Fruit fly (Drosophila melanogaster) whole organism, embryonic: ENCODE measurements around the gene AcCoAS.

ENCODE experiments used
- CG10274 ChIP-seq: fragments of 200-800 bp; sonication (Bioruptor generic); optimal IDR thresholded peaks from 3 replicates; lab custom pipeline; 2017; ENCODE audit warnings: missing biosample characterization, mild to moderate bottlenecking, missing genetic modification characterization
- CG10654 ChIP-seq: fragments of 200-800 bp; sonication (Bioruptor generic); optimal IDR thresholded peaks from 2 replicates; lab custom pipeline; 2016; ENCODE audit warnings: missing biosample characterization, missing genetic modification characterization
- CG11093 ChIP-seq: fragments of 200-800 bp; sonication (Bioruptor generic); IDR thresholded peaks from 3 replicates; pipeline ENCODE4 v1.3.6; 2022; ENCODE audit warnings: missing biosample characterization, missing genetic modification characterization
- CG11560 ChIP-seq: fragments of 200-800 bp; sonication (Bioruptor generic); IDR thresholded peaks from 3 replicates; pipeline ENCODE4 v1.3.6; 2022; ENCODE audit warnings: missing biosample characterization, missing genetic modification characterization
- CG12299 ChIP-seq: fragments of 200-800 bp; sonication (Bioruptor generic); optimal IDR thresholded peaks from 2 replicates; lab custom pipeline; 2018; ENCODE audit warnings: missing biosample characterization, mild to moderate bottlenecking, missing genetic modification characterization
- CG12769 ChIP-seq: fragments of 200-800 bp; sonication (Bioruptor generic); optimal IDR thresholded peaks from 2 replicates; lab custom pipeline; 2019; ENCODE audit warnings: missing biosample characterization, mild to moderate bottlenecking, missing genetic modification characterization, moderate library complexity
- CG14050 ChIP-seq: fragments of 200-800 bp; sonication (Bioruptor generic); IDR thresholded peaks from 3 replicates; pipeline ENCODE4 v1.3.6; 2022; ENCODE audit warnings: missing biosample characterization, missing genetic modification characterization
- CG15073 ChIP-seq: fragments of 200-800 bp; sonication (Bioruptor generic); optimal IDR thresholded peaks from 2 replicates; lab custom pipeline; 2016; ENCODE audit warnings: missing biosample characterization, missing genetic modification characterization
- CG15479 ChIP-seq: fragments of 200-800 bp; sonication (Bioruptor generic); optimal IDR thresholded peaks from 3 replicates; lab custom pipeline; 2019; ENCODE audit warnings: missing biosample characterization, mild to moderate bottlenecking, missing genetic modification characterization, moderate library complexity
- CG15514 ChIP-seq: fragments of 200-800 bp; sonication (Bioruptor generic); optimal IDR thresholded peaks from 3 replicates; lab custom pipeline; 2017; ENCODE audit warnings: missing biosample characterization, missing genetic modification characterization, mild to moderate bottlenecking, moderate library complexity, missing genetic modification reagents
- CG17328 ChIP-seq: fragments of 200-800 bp; sonication (Bioruptor generic); IDR thresholded peaks from 2 replicates; pipeline ENCODE4 v1.3.6; 2022; ENCODE audit warnings: missing biosample characterization, missing genetic modification characterization
- CG17361 ChIP-seq: fragments of 200-800 bp; sonication (Bioruptor generic); IDR thresholded peaks from 3 replicates; pipeline ENCODE4 v1.3.6; 2022; ENCODE audit warnings: missing biosample characterization, missing genetic modification characterization
- CG17612 ChIP-seq: fragments of 200-800 bp; sonication (Bioruptor generic); IDR thresholded peaks from 2 replicates; pipeline ENCODE4 v1.3.6; 2022; ENCODE audit warnings: missing biosample characterization, missing genetic modification characterization
- CG2889 ChIP-seq: fragments of 200-800 bp; sonication (Bioruptor generic); IDR thresholded peaks from 3 replicates; pipeline ENCODE4 v1.3.6; 2022; ENCODE audit warnings: missing biosample characterization, missing genetic modification characterization
- CG30431 ChIP-seq: fragments of 200-800 bp; sonication (Bioruptor generic); optimal IDR thresholded peaks from 2 replicates; lab custom pipeline; 2017; ENCODE audit warnings: missing biosample characterization, missing genetic modification characterization
- CG32767 ChIP-seq: fragments of 200-800 bp; sonication (Bioruptor generic); IDR thresholded peaks from 2 replicates; pipeline ENCODE4 v1.3.6; 2022; ENCODE audit warnings: missing biosample characterization, missing genetic modification characterization
- CG32772 ChIP-seq: fragments of 200-800 bp; sonication (Bioruptor generic); IDR thresholded peaks from 2 replicates; pipeline ENCODE4 v1.3.6; 2022; ENCODE audit warnings: missing biosample characterization, missing genetic modification characterization
- CG4820 ChIP-seq: fragments of 200-800 bp; sonication (Bioruptor generic); optimal IDR thresholded peaks from 3 replicates; lab custom pipeline; 2016; ENCODE audit warnings: missing biosample characterization, missing genetic modification characterization
- CG7271 ChIP-seq: fragments of 200-800 bp; sonication (Bioruptor generic); optimal IDR thresholded peaks from 2 replicates; lab custom pipeline; 2018; ENCODE audit warnings: missing biosample characterization, mild to moderate bottlenecking, missing genetic modification characterization, moderate library complexity
- CG8765 ChIP-seq: fragments of 200-800 bp; sonication (Bioruptor generic); IDR thresholded peaks from 2 replicates; pipeline ENCODE4 v1.3.6; 2022; ENCODE audit warnings: missing biosample characterization, missing genetic modification characterization
- Camta ChIP-seq: fragments of 200-800 bp; sonication (Bioruptor generic); optimal IDR thresholded peaks from 2 replicates; lab custom pipeline; 2016; ENCODE audit warnings: missing biosample characterization, missing genetic modification characterization
- CoRest ChIP-seq: fragments of 200-800 bp; sonication (Bioruptor generic); optimal IDR thresholded peaks from 3 replicates; lab custom pipeline; 2018; ENCODE audit warnings: missing biosample characterization, mild to moderate bottlenecking, missing genetic modification characterization, moderate library complexity
- Dip3 ChIP-seq: fragments of 200-800 bp; sonication (Bioruptor generic); optimal IDR thresholded peaks from 3 replicates; lab custom pipeline; 2016; ENCODE audit warnings: missing biosample characterization, missing genetic modification characterization
- Elba2 ChIP-seq: fragments of 200-800 bp; sonication (Bioruptor generic); optimal IDR thresholded peaks from 3 replicates; lab custom pipeline; 2016; ENCODE audit warnings: missing biosample characterization, missing genetic modification characterization
- Ets65A ChIP-seq: fragments of 200-800 bp; sonication (Bioruptor generic); peaks from one replicate; lab custom pipeline; 2016; ENCODE audit warnings: missing biosample characterization, missing genetic modification characterization
- Fer1 ChIP-seq: fragments of 200-800 bp; sonication (Bioruptor generic); optimal IDR thresholded peaks from 2 replicates; lab custom pipeline; 2017; ENCODE audit warnings: missing biosample characterization, mild to moderate bottlenecking, missing genetic modification characterization
- HLH4C ChIP-seq: fragments of 200-800 bp; sonication (Bioruptor generic); IDR thresholded peaks from 3 replicates; pipeline ENCODE4 v1.3.6; 2022; ENCODE audit warnings: missing biosample characterization, missing genetic modification characterization; ENCODE audit not compliant: partially characterized antibody
- HLH54F ChIP-seq: fragments of 200-800 bp; sonication (Bioruptor generic); optimal IDR thresholded peaks from 3 replicates; lab custom pipeline; 2016; ENCODE audit warnings: missing biosample characterization, missing genetic modification characterization
- Hsf ChIP-seq: fragments of 200-800 bp; sonication (Bioruptor generic); optimal IDR thresholded peaks from 3 replicates; lab custom pipeline; 2016; ENCODE audit warnings: missing biosample characterization, missing genetic modification characterization
- Max ChIP-seq: fragments of 200-800 bp; sonication (Bioruptor generic); optimal IDR thresholded peaks from 2 replicates; lab custom pipeline; 2016; ENCODE audit warnings: missing biosample characterization, mild to moderate bottlenecking, missing genetic modification characterization
- Mes4 ChIP-seq: fragments of 200-800 bp; sonication (Bioruptor generic); optimal IDR thresholded peaks from 2 replicates; lab custom pipeline; 2016; ENCODE audit warnings: missing biosample characterization, missing genetic modification characterization
- Myb ChIP-seq: fragments of 200-800 bp; sonication (Bioruptor generic); optimal IDR thresholded peaks from 2 replicates; lab custom pipeline; 2016; ENCODE audit warnings: missing biosample characterization, missing genetic modification characterization
- NC2β ChIP-seq: fragments of 200-800 bp; sonication (Bioruptor generic); optimal IDR thresholded peaks from 2 replicates; lab custom pipeline; 2016; ENCODE audit warnings: missing biosample characterization, missing genetic modification characterization
- NfI ChIP-seq: fragments of 200-800 bp; sonication (Bioruptor generic); optimal IDR thresholded peaks from 3 replicates; lab custom pipeline; 2018; ENCODE audit warnings: missing biosample characterization, mild to moderate bottlenecking, missing genetic modification characterization, moderate library complexity
- Rx ChIP-seq: fragments of 200-800 bp; sonication (Bioruptor generic); IDR thresholded peaks from 2 replicates; pipeline ENCODE4 v1.3.6; 2022; ENCODE audit warnings: missing biosample characterization, missing genetic modification characterization
- Sin3A ChIP-seq: fragments of >200 bp; optimal IDR thresholded peaks from 2 replicates; lab custom pipeline; 2018
- Sox100B ChIP-seq: fragments of 200-800 bp; sonication (Bioruptor generic); optimal IDR thresholded peaks from 3 replicates; lab custom pipeline; 2018; ENCODE audit warnings: missing biosample characterization, mild to moderate bottlenecking, missing genetic modification characterization
- TFAM ChIP-seq: fragments of 200-800 bp; sonication (Bioruptor generic); optimal IDR thresholded peaks from 2 replicates; lab custom pipeline; 2017; ENCODE audit warnings: missing biosample characterization, missing genetic modification characterization, inconsistent platforms
- Usf ChIP-seq: fragments of 200-800 bp; sonication (Bioruptor generic); optimal IDR thresholded peaks from 2 replicates; lab custom pipeline; 2017; ENCODE audit warnings: missing genotype, missing biosample characterization, missing genetic modification characterization
- bowl ChIP-seq: fragments of 200-800 bp; sonication (Bioruptor generic); IDR thresholded peaks from 2 replicates; pipeline ENCODE4 v1.3.6; 2022; ENCODE audit warnings: missing biosample characterization, missing genetic modification characterization
- br ChIP-seq: fragments of >200 bp; optimal IDR thresholded peaks from 2 replicates; lab custom pipeline; 2017
- croc ChIP-seq: fragments of 200-800 bp; sonication (Bioruptor generic); conservative IDR thresholded peaks from 3 replicates; pipeline ENCODE4 v1.3.6; 2022; ENCODE audit warnings: missing biosample characterization, missing genetic modification characterization
- ewg ChIP-seq: fragments of 200-800 bp; sonication (Bioruptor generic); optimal IDR thresholded peaks from 3 replicates; lab custom pipeline; 2017; ENCODE audit warnings: mild to moderate bottlenecking, missing biosample characterization, missing genetic modification reagents, missing genetic modification characterization
- kay ChIP-seq: fragments of 200-800 bp; sonication (Bioruptor generic); optimal IDR thresholded peaks from 2 replicates; lab custom pipeline; 2016; ENCODE audit warnings: missing biosample characterization, missing genetic modification characterization
- mam ChIP-seq: fragments of 200-800 bp; sonication (Bioruptor generic); optimal IDR thresholded peaks from 3 replicates; lab custom pipeline; 2016; ENCODE audit warnings: missing biosample characterization, missing genetic modification characterization
- nmo ChIP-seq: fragments of 200-800 bp; sonication (Bioruptor generic); optimal IDR thresholded peaks from 2 replicates; lab custom pipeline; 2018; ENCODE audit warnings: missing biosample characterization, mild to moderate bottlenecking, missing genetic modification characterization, moderate library complexity
- onecut ChIP-seq: fragments of 200-800 bp; sonication (Bioruptor generic); IDR thresholded peaks from 2 replicates; pipeline ENCODE4 v1.3.6; 2022; ENCODE audit warnings: missing biosample characterization, missing genetic modification characterization
- scrt ChIP-seq: fragments of 200-800 bp; sonication (Bioruptor generic); optimal IDR thresholded peaks from 2 replicates; lab custom pipeline; 2018; ENCODE audit warnings: missing biosample characterization, mild to moderate bottlenecking, missing genetic modification characterization, moderate library complexity
- ssp ChIP-seq: fragments of 200-800 bp; sonication (Bioruptor generic); IDR thresholded peaks from 2 replicates; pipeline ENCODE4 v1.3.6; 2022; ENCODE audit warnings: missing biosample characterization, missing genetic modification characterization
- unpg ChIP-seq: fragments of 200-800 bp; sonication (Bioruptor generic); optimal IDR thresholded peaks from 3 replicates; lab custom pipeline; 2018; ENCODE audit warnings: missing biosample characterization, mild to moderate bottlenecking, missing genetic modification characterization, moderate library complexity
- yki ChIP-seq: fragments of >200 bp; optimal IDR thresholded peaks from 3 replicates; lab custom pipeline; 2018
- zfh2 ChIP-seq: fragments of 200-800 bp; sonication (Bioruptor generic); optimal IDR thresholded peaks from 2 replicates; lab custom pipeline; 2016; ENCODE audit warnings: missing biosample characterization, missing genetic modification characterization

Gene AcCoAS

dm6 chr3L:21253761-21254523, 26.1 kb downstream of the AcCoAS start (continued):
- TF ChIP-seq Max (GFP tag; lab: Kevin White, UChicago): no peak
- no peak for TF ChIP-seq CG11093 (GFP tag; lab: Robert Waterston, UW)
- no peak for TF ChIP-seq CG15073 (GFP tag; lab: Kevin White, UChicago)
- TF ChIP-seq yki (lab: Kevin White, UChicago): no peak
- TF ChIP-seq Mes4 (GFP tag; lab: Kevin White, UChicago): no peak
- no peak for TF ChIP-seq CG15479 (GFP tag; lab: Kevin White, UChicago)
- no peak for TF ChIP-seq NfI
- TF ChIP-seq CG30431 (GFP tag; lab: Kevin White, UChicago): no peak
- no peak for TF ChIP-seq CG10274 (GFP tag; lab: Kevin White, UChicago)
- no peak for TF ChIP-seq Fer1 (GFP tag; lab: Kevin White, UChicago)
- TF ChIP-seq CG11560 (tag; lab: Robert Waterston, UW): no peak
- TF ChIP-seq Ets65A (GFP tag; lab: Kevin White, UChicago): no peak
- no peak for TF ChIP-seq ssp (GFP tag; lab: Robert Waterston, UW)
- peak; percentile 69 for TF ChIP-seq unpg
- no peak for TF ChIP-seq CG32767
- no peak for TF ChIP-seq TFAM (GFP tag; lab: Kevin White, UChicago)
- TF ChIP-seq Myb (GFP tag; lab: Kevin White, UChicago): no peak
- TF ChIP-seq br (lab: Kevin White, UChicago): no peak
- TF ChIP-seq CG14050 (GFP tag; lab: Robert Waterston, UW): no peak
- no peak for TF ChIP-seq CG15514 (GFP tag; lab: Kevin White, UChicago)
- peak; percentile 50; the same call in 2 of the 3 replicates for TF ChIP-seq CG17361 (GFP tag; lab: Robert Waterston, UW)
- no peak for TF ChIP-seq zfh2
- no peak for TF ChIP-seq Sin3A (lab: Kevin White, UChicago)
- peak; percentile 21 for TF ChIP-seq Hsf
- no peak for TF ChIP-seq CG17612 (GFP tag; lab: Robert Waterston, UW)
- TF ChIP-seq Elba2: no peak
- TF ChIP-seq CG8765 (GFP tag; lab: Robert Waterston, UW): no peak
- TF ChIP-seq bowl (GFP tag; lab: Robert Waterston, UW): no peak
- TF ChIP-seq Camta (GFP tag; lab: Kevin White, UChicago): peak; percentile 62
- no peak for TF ChIP-seq NC2β (GFP tag; lab: Kevin White, UChicago)
- TF ChIP-seq CG7271: no peak
- no peak for TF ChIP-seq CG2889 (GFP tag; lab: Robert Waterston, UW)
- no peak for TF ChIP-seq Usf
- TF ChIP-seq onecut (GFP tag; lab: Robert Waterston, UW): peak; percentile 31; the same call in 1 of the 2 replicates
- no peak for TF ChIP-seq CG32772 (GFP tag; lab: Robert Waterston, UW)
- no peak; the same call in 1 of the 2 replicates for TF ChIP-seq CG17328 (GFP tag; lab: Robert Waterston, UW)
- peak; percentile 41 for TF ChIP-seq Sox100B (GFP tag; lab: Kevin White, UChicago)
- 0 out of 3 replicates have a peak, but pooled peaks have one; percentile 31 for TF ChIP-seq croc (GFP tag; lab: Robert Waterston, UW)
- no peak for TF ChIP-seq CG10654 (GFP tag; lab: Kevin White, UChicago)
- no peak for TF ChIP-seq CG12769
- no peak for TF ChIP-seq Dip3 (GFP tag; lab: Kevin White, UChicago)
- peak; percentile 73 for TF ChIP-seq nmo (GFP tag; lab: Kevin White, UChicago)
- TF ChIP-seq HLH54F (GFP tag; lab: Kevin White, UChicago): no peak
- TF ChIP-seq Rx (GFP tag; lab: Robert Waterston, UW): no peak
- TF ChIP-seq CoRest (tag; lab: Kevin White, UChicago): peak; percentile 50
- no peak for TF ChIP-seq HLH4C (GFP tag; lab: Robert Waterston, UW)
- no peak for TF ChIP-seq scrt (GFP tag; lab: Kevin White, UChicago)
- TF ChIP-seq kay (GFP tag; lab: Kevin White, UChicago): no peak
- TF ChIP-seq CG12299 (tag; lab: Kevin White, UChicago): no peak
- TF ChIP-seq CG4820 (GFP tag; lab: Kevin White, UChicago): peak; percentile 27
- TF ChIP-seq mam: peak; percentile 8
- TF ChIP-seq ewg (GFP tag; lab: Kevin White, UChicago): no peak
